Fruit fly (Drosophila melanogaster) S2 (cell line): ENCODE data around the gene CG32281.

Experiments
- CG8478 ChIP-seq: fragments of >200 bp; optimal IDR thresholded peaks from 2 replicates; lab custom pipeline; 2018
- CTCF ChIP-seq, 2 experiments: fragments of >200 bp; optimal IDR thresholded peaks; 2 replicates each; lab custom pipeline; 2018

dm6 chr3L:3149060-3149872 lies 19.9 kb upstream of the CG32281 start:
- no peak for TF ChIP-seq CTCF (optimal IDR thresholded peaks at IDR 0.05; lab: Kevin White, UChicago)
- TF ChIP-seq CG8478 (lab: Kevin White, UChicago), result no peak
